Worm (Caenorhabditis elegans) whole organism, L1 larva: ENCODE measurements around the gene M153.3.

ENCODE experiments used
- C16A3.4 ChIP-seq: fragments of 150-350 bp; optimal IDR thresholded peaks from 2 replicates; lab custom pipeline; 2014; ENCODE audit warnings: missing biosample characterization, missing genetic modification characterization
- C34B4.2 ChIP-seq: sonication (generic microtip); optimal IDR thresholded peaks from 2 replicates; lab custom pipeline; 2017; ENCODE audit warnings: mild to moderate bottlenecking, missing genetic modification characterization, missing compliant biosample characterization
- F16B12.6 ChIP-seq: fragments of 150-350 bp; optimal IDR thresholded peaks from 2 replicates; lab custom pipeline; 2014; ENCODE audit warnings: missing biosample characterization, missing genetic modification characterization
- Y116A8C.19 ChIP-seq: sonication (generic microtip); optimal IDR thresholded peaks from 2 replicates; lab custom pipeline; 2016; ENCODE audit warnings: missing compliant biosample characterization, missing genetic modification characterization, borderline replicate concordance
- alr-1 ChIP-seq: fragments of 200-800 bp; sonication (Bioruptor generic); optimal IDR thresholded peaks from 2 replicates; lab custom pipeline; 2018; ENCODE audit warnings: borderline replicate concordance, mild to moderate bottlenecking, missing genetic modification characterization, missing compliant biosample characterization
- aly-2 ChIP-seq: fragments of 150-350 bp; optimal IDR thresholded peaks from 2 replicates; lab custom pipeline; 2014; ENCODE audit warnings: missing biosample characterization, missing genetic modification characterization
- ama-1 ChIP-seq: fragments of 150-350 bp; optimal IDR thresholded peaks from 2 replicates; lab custom pipeline; 2014
- blmp-1 ChIP-seq: fragments of 150-350 bp; optimal IDR thresholded peaks from 2 replicates; lab custom pipeline; 2014; ENCODE audit warnings: missing biosample characterization, missing genetic modification characterization
- ceh-8 ChIP-seq: fragments of 200-800 bp; sonication (Bioruptor generic); optimal IDR thresholded peaks from 2 replicates; lab custom pipeline; 2018; ENCODE audit warnings: mild to moderate bottlenecking, missing genetic modification characterization, moderate library complexity, missing compliant biosample characterization
- ces-1 ChIP-seq: fragments of 150-350 bp; optimal IDR thresholded peaks from 2 replicates; lab custom pipeline; 2014; ENCODE audit warnings: missing biosample characterization, missing genetic modification reagents, missing genetic modification characterization
- efl-1 ChIP-seq, 4 experiments: fragments of 150-350 bp; optimal IDR thresholded peaks in 3 of 4; peaks in 1 of 4; 1 replicate in 1 of 4; 2 replicates in 3 of 4; lab custom pipeline; 2014; ENCODE audit warnings: missing biosample characterization in 2 of 4, missing genetic modification characterization in 2 of 4, missing genetic modification reagents in 2 of 4
- egl-27 ChIP-seq, 2 experiments: fragments of 150-350 bp in 1 of 2; sonication (generic microtip); optimal IDR thresholded peaks; 3 replicates each; lab custom pipeline; 2017 to 2018; ENCODE audit warnings: missing biosample characterization in 2 of 2, missing genetic modification characterization in 2 of 2, missing genetic modification reagents in 2 of 2
- elt-2 ChIP-seq: sonication (generic microtip); optimal IDR thresholded peaks from 2 replicates; lab custom pipeline; 2016; ENCODE audit warnings: missing genetic modification characterization, mild to moderate bottlenecking, inconsistent platforms, missing compliant biosample characterization, missing genetic modification reagents
- elt-3 ChIP-seq, 6 experiments: fragments of 150-350 bp in 1 of 6; sonication (generic microtip); optimal IDR thresholded peaks; 2 replicates each; lab custom pipeline; 2017 to 2018; ENCODE audit warnings: missing biosample characterization in 6 of 6, missing genetic modification characterization in 6 of 6, inconsistent platforms in 1 of 6
- fkh-10 ChIP-seq: sonication (generic microtip); optimal IDR thresholded peaks from 2 replicates; lab custom pipeline; 2017; ENCODE audit warnings: missing biosample characterization, missing genetic modification reagents, missing genetic modification characterization
- fkh-8 ChIP-seq: sonication (generic microtip); optimal IDR thresholded peaks from 2 replicates; lab custom pipeline; 2016; ENCODE audit warnings: mild to moderate bottlenecking, missing genetic modification characterization, missing compliant biosample characterization
- grh-1 ChIP-seq: fragments of 200-800 bp; sonication (Bioruptor generic); IDR thresholded peaks from 2 replicates; pipeline ENCODE4 v1.3.6; 2022; ENCODE audit warnings: missing genetic modification reagents, missing genetic modification characterization, missing compliant biosample characterization
- hlh-4 ChIP-seq: sonication (generic microtip); optimal IDR thresholded peaks from 2 replicates; lab custom pipeline; 2016; ENCODE audit warnings: mild to moderate bottlenecking, missing genetic modification characterization, missing compliant biosample characterization
- irx-1 ChIP-seq: sonication (generic microtip); optimal IDR thresholded peaks from 2 replicates; lab custom pipeline; 2016; ENCODE audit warnings: missing genetic modification characterization, missing compliant biosample characterization
- isw-1 ChIP-seq: fragments of 200-800 bp; sonication (Bioruptor generic); IDR thresholded peaks from 2 replicates; pipeline ENCODE4 v1.3.6; 2022; ENCODE audit warnings: missing genetic modification characterization, missing compliant biosample characterization
- lin-14 ChIP-seq: fragments of 200-800 bp; sonication (Bioruptor generic); optimal IDR thresholded peaks from 2 replicates; lab custom pipeline; 2018; ENCODE audit warnings: mild to moderate bottlenecking, missing genetic modification characterization, moderate library complexity, missing compliant biosample characterization
- lin-35 ChIP-seq, 2 experiments: fragments of 150-350 bp; optimal IDR thresholded peaks; 2 replicates each; lab custom pipeline; 2014; ENCODE audit warnings: missing biosample characterization in 2 of 2, missing genetic modification characterization in 2 of 2, missing genetic modification reagents in 2 of 2
- lin-39 ChIP-seq: fragments of 150-350 bp; optimal IDR thresholded peaks from 2 replicates; lab custom pipeline; 2014; ENCODE audit warnings: missing biosample characterization, missing genetic modification reagents, missing genetic modification characterization
- lsy-2 ChIP-seq, 2 experiments: fragments of 150-350 bp; optimal IDR thresholded peaks; 2 replicates each; lab custom pipeline; 2014; ENCODE audit warnings: missing biosample characterization in 2 of 2, missing genetic modification characterization in 2 of 2
- mef-2 ChIP-seq: fragments of 150-350 bp; optimal IDR thresholded peaks from 2 replicates; lab custom pipeline; 2014; ENCODE audit warnings: missing biosample characterization, missing genetic modification characterization
- mep-1 ChIP-seq: fragments of 150-350 bp; optimal IDR thresholded peaks from 2 replicates; lab custom pipeline; 2014; ENCODE audit warnings: missing biosample characterization, missing genetic modification characterization
- nhr-11 ChIP-seq: fragments of 150-350 bp; optimal IDR thresholded peaks from 2 replicates; lab custom pipeline; 2014; ENCODE audit warnings: missing biosample characterization, missing genetic modification characterization
- nhr-20 ChIP-seq: sonication (generic microtip); optimal IDR thresholded peaks from 2 replicates; lab custom pipeline; 2016; ENCODE audit warnings: mild to moderate bottlenecking, missing genetic modification characterization, missing compliant biosample characterization
- nhr-28 ChIP-seq: fragments of 150-350 bp; optimal IDR thresholded peaks from 2 replicates; lab custom pipeline; 2014; ENCODE audit warnings: missing biosample characterization, missing genetic modification characterization
- nhr-47 ChIP-seq: sonication (generic microtip); optimal IDR thresholded peaks from 2 replicates; lab custom pipeline; 2016; ENCODE audit warnings: mild to moderate bottlenecking, missing genetic modification characterization, moderate library complexity, missing compliant biosample characterization
- nhr-71 ChIP-seq: sonication (generic microtip); optimal IDR thresholded peaks from 2 replicates; lab custom pipeline; 2016; ENCODE audit warnings: mild to moderate bottlenecking, missing genetic modification characterization, moderate library complexity, missing compliant biosample characterization
- nhr-76 ChIP-seq: sonication (generic microtip); optimal IDR thresholded peaks from 2 replicates; lab custom pipeline; 2017; ENCODE audit warnings: missing biosample characterization, missing genetic modification characterization
- nhr-77 ChIP-seq: fragments of 150-350 bp; optimal IDR thresholded peaks from 2 replicates; lab custom pipeline; 2014; ENCODE audit warnings: missing biosample characterization, missing genetic modification characterization
- nhr-84 ChIP-seq: sonication (generic microtip); optimal IDR thresholded peaks from 2 replicates; lab custom pipeline; 2017; ENCODE audit warnings: missing biosample characterization, missing genetic modification characterization
- nhr-85 ChIP-seq: sonication (generic microtip); peaks from one replicate; lab custom pipeline; 2016; ENCODE audit warnings: missing genetic modification characterization, inconsistent platforms, missing compliant biosample characterization
- pax-3 ChIP-seq: fragments of 200-800 bp; sonication (Bioruptor generic); optimal IDR thresholded peaks from 2 replicates; lab custom pipeline; 2018; ENCODE audit warnings: mild to moderate bottlenecking, missing genetic modification characterization, moderate library complexity, missing compliant biosample characterization
- rnt-1 ChIP-seq: sonication (generic microtip); optimal IDR thresholded peaks from 2 replicates; lab custom pipeline; 2016; ENCODE audit warnings: mild to moderate bottlenecking, missing genetic modification characterization, moderate library complexity, missing compliant biosample characterization
- snpc-4 ChIP-seq: fragments of 150-350 bp; optimal IDR thresholded peaks from 2 replicates; lab custom pipeline; 2014; ENCODE audit warnings: missing biosample characterization, missing genetic modification characterization
- snu-23 ChIP-seq: sonication (generic microtip); optimal IDR thresholded peaks from 2 replicates; lab custom pipeline; 2016; ENCODE audit warnings: missing genetic modification characterization, missing compliant biosample characterization
- sptf-1 ChIP-seq: fragments of 150-350 bp; optimal IDR thresholded peaks from 2 replicates; lab custom pipeline; 2014; ENCODE audit warnings: missing biosample characterization, missing genetic modification characterization
- sup-37 ChIP-seq: fragments of 200-800 bp; sonication (Bioruptor generic); optimal IDR thresholded peaks from 2 replicates; lab custom pipeline; 2018; ENCODE audit warnings: mild to moderate bottlenecking, missing genetic modification characterization, missing compliant biosample characterization
- unc-86 ChIP-seq: sonication (generic microtip); optimal IDR thresholded peaks from 2 replicates; lab custom pipeline; 2016; ENCODE audit warnings: missing genetic modification characterization, missing compliant biosample characterization
- vab-15 ChIP-seq: sonication (generic microtip); optimal IDR thresholded peaks from 2 replicates; lab custom pipeline; 2017; ENCODE audit warnings: missing genotype, mild to moderate bottlenecking, missing genetic modification characterization, missing compliant biosample characterization
- zag-1 ChIP-seq: fragments of 150-350 bp; optimal IDR thresholded peaks from 2 replicates; lab custom pipeline; 2014; ENCODE audit warnings: missing biosample characterization, missing genetic modification characterization
- ztf-11 ChIP-seq, 2 experiments: sonication (generic microtip); optimal IDR thresholded peaks; 2 replicates each; lab custom pipeline; 2016 to 2017; ENCODE audit warnings: missing genetic modification characterization in 2 of 2, missing biosample characterization in 1 of 2, missing compliant biosample characterization in 1 of 2
- ztf-4 ChIP-seq: fragments of 150-350 bp; optimal IDR thresholded peaks from 2 replicates; lab custom pipeline; 2014; ENCODE audit warnings: missing biosample characterization, missing genetic modification characterization

The M153.3 gene

DNA sequence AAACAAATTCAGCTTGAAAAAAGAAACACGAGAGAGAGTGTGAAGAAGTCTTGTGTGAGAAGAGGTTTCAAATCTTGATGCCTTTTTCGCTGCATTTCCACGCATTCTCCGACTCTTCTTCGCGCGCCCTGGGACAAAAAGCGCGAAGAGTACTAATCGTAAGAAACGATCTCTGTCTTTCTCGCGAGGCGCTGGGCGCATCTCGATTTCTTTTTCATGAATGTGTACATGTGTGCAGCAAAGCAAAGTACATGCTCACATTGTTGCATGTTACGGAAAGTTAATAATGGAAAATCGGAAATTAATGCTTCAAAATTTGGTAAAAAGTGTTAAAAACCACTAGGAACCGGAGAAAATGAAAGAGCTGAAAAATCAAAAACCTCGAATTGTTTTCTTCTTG lies 34.9 kb downstream of the M153.3 start:
- TF ChIP-seq ztf-4 (tag; lab: Kevin White, UChicago) = no peak
- peak; percentile 48 for TF ChIP-seq blmp-1 (tag; lab: Kevin White, UChicago)
- TF ChIP-seq irx-1 (tag; lab: Kevin White, UChicago) = peak; percentile 29
- peak; percentile 21 for TF ChIP-seq nhr-71 (tag; lab: Kevin White, UChicago)
- TF ChIP-seq lsy-2 (tag; optimal IDR thresholded peaks at IDR 0.05; lab: Kevin White, UChicago) = peak in 1 of 2 experiments; percentile 19
- peak; percentile 51 for TF ChIP-seq lin-14
- peak; percentile 11 for TF ChIP-seq rnt-1
- peak; percentile 8 for TF ChIP-seq mep-1 (tag; lab: Kevin White, UChicago)
- peak; percentile 42 for TF ChIP-seq fkh-10 (GFP tag; lab: Kevin White, UChicago)
- no peak for TF ChIP-seq sup-37 (GFP tag; lab: Kevin White, UChicago)
- TF ChIP-seq C16A3.4 (tag; lab: Kevin White, UChicago) = no peak

DNA sequence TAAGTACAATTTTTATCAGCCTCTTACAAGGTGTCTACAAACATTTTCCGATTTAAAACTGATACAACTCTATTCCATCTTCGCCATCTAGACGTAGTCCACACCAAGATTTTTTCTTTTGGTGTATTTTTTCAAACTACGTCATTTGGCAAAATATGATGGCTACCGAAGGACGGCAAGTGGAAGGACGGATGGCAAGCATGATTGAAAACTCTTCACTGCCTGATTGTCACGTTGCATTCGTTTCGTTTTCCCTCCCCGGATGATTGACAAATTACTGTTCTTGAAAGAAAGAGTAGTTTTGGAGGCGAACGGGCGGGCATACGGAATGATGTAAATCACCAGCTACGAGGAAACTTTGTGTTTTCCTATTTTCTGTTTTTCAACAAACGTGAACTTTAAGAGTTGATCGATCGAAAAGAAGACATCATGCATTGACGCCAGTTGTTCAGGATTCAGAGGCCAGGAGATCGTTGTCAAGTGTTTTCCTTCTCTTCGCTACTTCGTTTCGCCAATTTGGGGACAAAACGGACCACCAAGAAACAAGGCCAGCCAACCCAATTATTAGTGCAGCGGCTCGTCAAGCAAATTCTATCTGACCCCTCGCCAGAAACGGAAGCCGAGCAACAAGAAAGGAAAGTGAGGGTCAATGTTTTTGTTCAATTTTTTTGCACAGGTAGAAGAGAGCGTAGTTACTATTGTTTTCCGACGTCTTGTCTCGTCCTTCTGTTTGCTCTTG lies 35.9 kb downstream of the M153.3 start:
- peak; percentile 24 for TF ChIP-seq lin-14
- peak; percentile 19 for TF ChIP-seq vab-15 (tag; lab: Kevin White, UChicago)
- TF ChIP-seq nhr-77 (tag; lab: Kevin White, UChicago) = no peak
- TF ChIP-seq nhr-85 (tag; lab: Kevin White, UChicago) = peak; percentile 0
- no peak for TF ChIP-seq lin-35 (GFP tag; optimal IDR thresholded peaks at IDR 0.05; lab: Kevin White, UChicago)
- no peak for TF ChIP-seq pax-3 (tag; lab: Kevin White, UChicago)
- no peak for TF ChIP-seq ztf-4 (tag; lab: Kevin White, UChicago)
- no peak for TF ChIP-seq nhr-20 (tag; lab: Kevin White, UChicago)
- TF ChIP-seq zag-1 (tag; lab: Kevin White, UChicago) = no peak
- peak; percentile 15 for TF ChIP-seq blmp-1 (tag; lab: Kevin White, UChicago)
- TF ChIP-seq, all 84 proteins: peak for 4

ce11 chrX:12179090-12179488 lies 36.4 kb downstream of the M153.3 start:
- TF ChIP-seq nhr-77 (tag; lab: Kevin White, UChicago) (peak; percentile 7), aly-2 (tag; lab: Kevin White, UChicago) (no peak), irx-1 (tag; lab: Kevin White, UChicago) (no peak), elt-2 (tag; lab: Kevin White, UChicago) (no peak), zag-1 (tag; lab: Kevin White, UChicago) (no peak), efl-1 (optimal IDR thresholded peaks at IDR 0.05; lab: Kevin White, UChicago) (no peak), efl-1 (GFP tag; optimal IDR thresholded peaks at IDR 0.05 in 1 of 2; lab: Kevin White, UChicago) (peak in 1 of 2 experiments; percentile 35), ama-1 (lab: Kevin White, UChicago) (no peak), unc-86 (tag; lab: Kevin White, UChicago) (no peak), elt-3 (tag; optimal IDR thresholded peaks at IDR 0.05; lab: Kevin White, UChicago) (no peak), nhr-76 (no peak), C34B4.2 (tag; lab: Kevin White, UChicago) (no peak), ztf-11 (tag; optimal IDR thresholded peaks at IDR 0.05; lab: Kevin White, UChicago) (no peak), egl-27 (tag; optimal IDR thresholded peaks at IDR 0.05; lab: Kevin White, UChicago) (peak in 1 of 2 experiments; percentile 26), nhr-84 (no peak), ces-1 (GFP tag; lab: Kevin White, UChicago) (no peak), blmp-1 (tag; lab: Kevin White, UChicago) (peak; percentile 22), hlh-4 (tag; lab: Kevin White, UChicago) (no peak), nhr-85 (tag; lab: Kevin White, UChicago) (peak; percentile 55), nhr-11 (tag; lab: Kevin White, UChicago) (no peak), snpc-4 (tag; lab: Kevin White, UChicago) (no peak), snu-23 (GFP tag; lab: Kevin White, UChicago) (peak; percentile 20), ceh-8 (GFP tag; lab: Kevin White, UChicago) (no peak), C16A3.4 (tag; lab: Kevin White, UChicago) (no peak), F16B12.6 (tag; lab: Kevin White, UChicago) (no peak), fkh-8 (tag; lab: Kevin White, UChicago) (no peak), lin-39 (tag; lab: Kevin White, UChicago) (no peak), sptf-1 (tag; lab: Kevin White, UChicago) (no peak), grh-1 (GFP tag; lab: Robert Waterston, UW) (peak; percentile 54), alr-1 (tag; lab: Kevin White, UChicago) (no peak), fkh-10 (GFP tag; lab: Kevin White, UChicago) (no peak), nhr-47 (tag; lab: Kevin White, UChicago) (no peak), mef-2 (tag; lab: Kevin White, UChicago) (no peak), Y116A8C.19 (tag; lab: Kevin White, UChicago) (no peak), isw-1 (GFP tag; lab: Robert Waterston, UW) (no peak), lin-35 (GFP tag; optimal IDR thresholded peaks at IDR 0.05; lab: Kevin White, UChicago) (no peak), nhr-28 (tag; lab: Kevin White, UChicago) (no peak)
